Worm (Caenorhabditis elegans): ENCODE results near the gene T14B4.9.

The T14B4.9 gene

ce11 chrII:6698784-6699183 is 34.8 kb downstream of the T14B4.9 start, which contains the start of gene C18H9.1:
Gene C18H9.1 (plus strand): TSS chrII:6699084.
- TF ChIP-seq K02D7.2 (tag; optimal IDR thresholded peaks at IDR 0.05) (no peak), mec-3 (tag; optimal IDR thresholded peaks at IDR 0.05; ENCODE audit: borderline replicate concordance) (no peak), C38D4.7 (GFP tag; optimal IDR thresholded peaks at IDR 0.05) (no peak), ztf-16 (tag; optimal IDR thresholded peaks at IDR 0.05) (no peak), ceh-30 (tag; optimal IDR thresholded peaks at IDR 0.05) (no peak), tbx-2 (tag; optimal IDR thresholded peaks at IDR 0.05) (no peak), ceh-14 (tag; optimal IDR thresholded peaks at IDR 0.05) (no peak), lim-6 (tag; optimal IDR thresholded peaks at IDR 0.05) (no peak), syd-9 (tag; optimal IDR thresholded peaks at IDR 0.05) (no peak), ceh-18 (tag; optimal IDR thresholded peaks at IDR 0.05) (no peak)

- TF ChIP-seq hlh-30 (tag; optimal IDR thresholded peaks at IDR 0.05; ENCODE audit: insufficient read depth) (no peak), pqm-1 (tag; optimal IDR thresholded peaks at IDR 0.05) (no peak), fax-1 (tag; optimal IDR thresholded peaks at IDR 0.05) (no peak), hlh-6 (tag; optimal IDR thresholded peaks at IDR 0.05) (no peak), nhr-11 (tag; optimal IDR thresholded peaks at IDR 0.05) (no peak)
Observed at ce11 chrII:6695388-6695787, 38.2 kb downstream of the T14B4.9 start, which contains the start of gene C18H9.5. Gene C18H9.5 (minus strand): TSS chrII:6695566.

- TF ChIP-seq ceh-30 (tag; optimal IDR thresholded peaks at IDR 0.05) = no peak
- no peak for TF ChIP-seq sox-2 (GFP tag; IDR thresholded peaks at IDR 0.05)
- TF ChIP-seq hlh-8 (tag; optimal IDR thresholded peaks at IDR 0.05) = no peak
- no peak for TF ChIP-seq lin-11 (tag; optimal IDR thresholded peaks at IDR 0.05)
- TF ChIP-seq dve-1 (tag; optimal IDR thresholded peaks at IDR 0.05) = no peak
- no peak for TF ChIP-seq pha-2 (tag; optimal IDR thresholded peaks at IDR 0.05)
- no peak for TF ChIP-seq K02D7.2 (tag; optimal IDR thresholded peaks at IDR 0.05)
- TF ChIP-seq ceh-22 (tag; optimal IDR thresholded peaks at IDR 0.05) = no peak
- no peak for TF ChIP-seq ahr-1 (tag; optimal IDR thresholded peaks at IDR 0.05)
- TF ChIP-seq madf-2 (tag; optimal IDR thresholded peaks at IDR 0.05) = no peak
- no peak for TF ChIP-seq ceh-9 (tag; optimal IDR thresholded peaks at IDR 0.05)
Observed at ce11 chrII:6689088-6689487, 44.5 kb downstream of the T14B4.9 start.

- no peak for TF ChIP-seq C38D4.7 (GFP tag; optimal IDR thresholded peaks at IDR 0.05)
- TF ChIP-seq K09A11.1 (tag; optimal IDR thresholded peaks at IDR 0.05; ENCODE audit: insufficient read depth) = no peak
- no peak for TF ChIP-seq hlh-8 (tag; optimal IDR thresholded peaks at IDR 0.05)
- no peak for TF ChIP-seq nhr-11 (tag; optimal IDR thresholded peaks at IDR 0.05)
- no peak for TF ChIP-seq unc-86 (tag; optimal IDR thresholded peaks at IDR 0.05)
- TF ChIP-seq odd-2 (tag; optimal IDR thresholded peaks at IDR 0.05) = no peak
- TF ChIP-seq hlh-15 (tag; optimal IDR thresholded peaks at IDR 0.05) = no peak
- no peak for TF ChIP-seq unc-3 (GFP tag; conservative IDR thresholded peaks at IDR 0.05)
- no peak for TF ChIP-seq unc-3 (tag; optimal IDR thresholded peaks at IDR 0.05)
- TF ChIP-seq Y22D7AL.16 (tag; optimal IDR thresholded peaks at IDR 0.05) = no peak
- no peak for TF ChIP-seq ceh-2 (tag; optimal IDR thresholded peaks at IDR 0.05)
- no peak for TF ChIP-seq fkh-10 (GFP tag; optimal IDR thresholded peaks at IDR 0.05)
- TF ChIP-seq npax-4 (tag; optimal IDR thresholded peaks at IDR 0.05) = no peak
- no peak for TF ChIP-seq che-1 (tag; optimal IDR thresholded peaks at IDR 0.05)
- TF ChIP-seq nfya-1 (tag; optimal IDR thresholded peaks at IDR 0.05) = no peak
Observed at ce11 chrII:6685964-6686363, 47.7 kb downstream of the T14B4.9 start.
